Fruit fly (Drosophila melanogaster): ENCODE results near the gene RtcB.

DNA sequence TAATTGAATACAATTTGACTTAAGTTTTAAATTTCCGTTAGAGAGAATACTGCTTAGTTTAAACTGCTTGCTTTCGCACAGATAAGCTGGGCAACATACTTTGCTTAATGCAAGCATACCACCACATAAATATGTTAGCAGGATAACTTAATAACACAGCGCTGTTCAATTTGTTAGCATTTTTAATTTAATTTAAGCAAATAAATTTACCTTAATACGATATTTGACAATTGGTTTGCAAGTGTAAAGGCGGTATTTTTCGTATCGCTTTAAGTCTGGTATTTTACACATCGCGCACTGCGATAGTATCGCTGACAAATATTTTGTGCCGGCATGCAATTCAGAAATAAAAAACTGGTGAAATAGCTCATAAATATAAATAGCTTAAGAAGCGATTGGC, at the start of gene RtcB:
- TF ChIP-seq Eip75B (GFP tag; optimal IDR thresholded peaks at IDR 0.05) (no peak), net (GFP tag; optimal IDR thresholded peaks at IDR 0.05) (no peak), fd85E (GFP tag; optimal IDR thresholded peaks at IDR 0.05) (no peak), OdsH (GFP tag; optimal IDR thresholded peaks at IDR 0.05) (no peak), Sox15 (GFP tag; optimal IDR thresholded peaks at IDR 0.05) (no peak), salr (GFP tag; optimal IDR thresholded peaks at IDR 0.05) (no peak), topi (GFP tag; optimal IDR thresholded peaks at IDR 0.05) (no peak), Ets96B (tag; optimal IDR thresholded peaks at IDR 0.05) (no peak), esn (GFP tag; optimal IDR thresholded peaks at IDR 0.05) (no peak), Eip93F (GFP tag; optimal IDR thresholded peaks at IDR 0.05) (no peak), acj6 (GFP tag; optimal IDR thresholded peaks at IDR 0.05) (no peak)

All from whole organism, prepupa.